Worm (Caenorhabditis elegans): ENCODE data around the gene F11D5.6.

Gene F11D5.6

DNA sequence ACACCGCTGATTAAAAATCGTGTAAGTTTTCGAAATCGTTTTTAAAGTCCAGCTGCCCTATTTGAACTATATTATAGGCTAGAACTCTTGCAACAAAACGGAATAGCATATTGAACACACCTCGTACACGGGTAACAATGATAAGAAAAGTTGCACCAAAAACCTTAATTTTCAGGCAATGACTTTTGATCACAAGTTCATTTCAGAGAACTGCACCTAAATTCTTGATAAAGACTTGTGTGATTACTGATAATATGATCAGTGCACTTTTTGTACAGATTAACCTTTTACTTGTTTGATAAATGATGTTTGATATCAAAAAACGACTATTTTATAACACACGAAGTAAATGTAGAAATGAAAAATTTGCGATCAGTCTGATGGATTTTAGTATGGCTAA is 28.3 kb downstream of the F11D5.6 start:
- TF ChIP-seq nhr-11 (tag; optimal IDR thresholded peaks at IDR 0.05), result no peak
- TF ChIP-seq nhr-232 (tag; optimal IDR thresholded peaks at IDR 0.05), result no peak
- TF ChIP-seq ceh-18 (tag; optimal IDR thresholded peaks at IDR 0.05), result no peak
- no peak for TF ChIP-seq sdc-2 (tag; optimal IDR thresholded peaks at IDR 0.05)
- no peak for TF ChIP-seq pha-4 (tag; optimal IDR thresholded peaks at IDR 0.05)
- TF ChIP-seq elt-2 (tag; optimal IDR thresholded peaks at IDR 0.05), result peak; percentile 57

DNA sequence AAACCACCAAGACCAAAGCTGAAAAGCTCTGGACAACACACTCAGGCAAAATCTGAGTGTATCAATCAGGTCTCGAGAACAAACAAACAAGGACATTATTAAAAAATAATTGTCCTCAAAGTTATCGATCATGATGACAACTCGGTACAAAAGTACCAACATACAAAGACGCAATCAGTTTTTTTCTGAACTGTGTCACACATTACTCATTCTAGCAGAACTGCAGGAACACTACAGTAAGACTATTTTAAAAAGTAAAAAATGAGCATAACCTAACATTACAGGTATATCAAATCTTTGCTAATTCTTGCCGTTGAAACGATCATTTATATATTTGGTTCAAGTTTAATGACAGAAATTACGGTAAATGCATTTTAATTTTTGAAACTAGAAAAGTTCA is 29.9 kb downstream of the F11D5.6 start, which contains the start of gene K09C4.2:
Gene K09C4.2 (plus strand): TSS at position 301 of the 400 bp plus-strand sequence.
- no peak for TF ChIP-seq syd-9 (tag; optimal IDR thresholded peaks at IDR 0.05)

DNA sequence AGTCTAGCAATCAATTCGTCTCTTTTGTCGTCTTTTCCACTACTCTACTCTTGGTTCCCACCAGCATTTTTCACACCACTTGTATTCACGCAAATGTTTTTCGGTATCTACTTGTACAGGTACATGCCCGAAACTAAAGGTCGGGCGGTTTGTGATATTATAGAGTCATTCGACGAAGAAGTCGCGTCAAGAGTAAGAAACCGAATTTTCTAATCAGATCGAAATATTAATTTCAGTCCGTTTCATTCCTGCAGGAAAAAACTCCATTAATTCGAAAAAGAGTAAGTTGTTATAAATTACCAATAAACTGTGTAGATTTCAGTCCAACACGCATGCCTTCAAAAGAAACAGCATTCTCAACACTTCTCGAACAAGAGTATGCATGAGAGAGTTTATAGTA is 34.1 kb downstream of the F11D5.6 start:
- no peak for TF ChIP-seq unc-55 (GFP tag; optimal IDR thresholded peaks at IDR 0.05)
- TF ChIP-seq hlh-30 (tag; optimal IDR thresholded peaks at IDR 0.05; ENCODE audit: insufficient read depth), result no peak
- no peak for TF ChIP-seq unc-86 (tag; optimal IDR thresholded peaks at IDR 0.05)
- TF ChIP-seq fkh-6 (tag; optimal IDR thresholded peaks at IDR 0.05), result no peak
- no peak for TF ChIP-seq madf-2 (tag; optimal IDR thresholded peaks at IDR 0.05)
- no peak for TF ChIP-seq odd-2 (tag; optimal IDR thresholded peaks at IDR 0.05)
- no peak for TF ChIP-seq sox-2 (GFP tag; IDR thresholded peaks at IDR 0.05)
- no peak for TF ChIP-seq nfya-1 (tag; optimal IDR thresholded peaks at IDR 0.05)
- no peak for TF ChIP-seq ceh-18 (tag; optimal IDR thresholded peaks at IDR 0.05)
- no peak for TF ChIP-seq ttx-3 (tag; optimal IDR thresholded peaks at IDR 0.05)
- no peak for TF ChIP-seq K02D7.2 (tag; optimal IDR thresholded peaks at IDR 0.05)
- no peak for TF ChIP-seq syd-9 (tag; optimal IDR thresholded peaks at IDR 0.05)
- no peak for TF ChIP-seq ceh-6 (GFP tag; optimal IDR thresholded peaks at IDR 0.05)
- no peak for TF ChIP-seq elt-4 (tag; optimal IDR thresholded peaks at IDR 0.05)
- no peak for TF ChIP-seq ama-1 (optimal IDR thresholded peaks at IDR 0.05)
- TF ChIP-seq ceh-19 (GFP tag; optimal IDR thresholded peaks at IDR 0.05), result no peak
- no peak for TF ChIP-seq ceh-14 (tag; optimal IDR thresholded peaks at IDR 0.05)
- TF ChIP-seq hlh-6 (tag; optimal IDR thresholded peaks at IDR 0.05), result no peak

DNA sequence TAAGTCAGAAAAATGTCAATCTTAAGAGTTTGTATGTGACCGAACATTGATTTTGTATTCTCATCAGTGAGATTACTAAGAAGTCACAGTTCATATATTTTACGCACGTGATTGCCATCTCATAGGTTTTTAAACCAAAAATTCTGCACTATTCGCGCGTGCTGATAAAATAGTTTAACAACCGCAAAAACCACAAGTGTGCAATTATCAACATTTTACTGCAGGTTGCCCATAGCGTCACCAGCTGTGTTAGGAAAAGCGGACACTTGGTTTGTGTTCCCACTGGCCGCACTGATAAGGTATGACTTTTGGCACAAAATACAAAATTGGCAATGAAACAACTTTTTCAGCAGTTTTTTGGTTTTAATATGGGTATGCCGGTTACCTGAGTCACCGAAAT is 35.9 kb downstream of the F11D5.6 start:
- no peak for TF ChIP-seq ets-4 (tag; optimal IDR thresholded peaks at IDR 0.05)
- TF ChIP-seq elt-2 (tag; optimal IDR thresholded peaks at IDR 0.05), result peak; percentile 53

DNA sequence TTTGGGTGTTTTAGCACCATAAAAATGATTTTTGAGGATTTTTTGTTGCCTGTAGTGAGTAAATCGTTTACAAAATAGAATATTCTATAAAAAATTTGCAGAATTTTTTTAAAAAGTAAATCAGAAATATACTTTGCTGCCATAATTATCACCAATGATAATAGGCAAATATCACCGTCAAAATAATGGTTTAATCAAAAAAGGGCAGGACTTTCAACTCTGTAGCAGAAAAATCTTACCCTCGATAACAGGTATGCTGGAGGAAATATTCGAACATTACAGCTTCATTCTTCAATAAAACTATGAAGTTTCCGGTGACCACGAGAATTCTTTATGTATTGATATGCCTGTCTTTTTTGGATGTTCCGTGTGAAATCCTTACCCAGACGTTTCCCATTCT is 36.9 kb downstream of the F11D5.6 start, which contains the start of gene K09C4.4:
Gene K09C4.4 (plus strand): TSS at position 301 of the 400 bp plus-strand sequence.
- TF ChIP-seq ttx-3 (tag; optimal IDR thresholded peaks at IDR 0.05) (no peak), pax-1 (tag; optimal IDR thresholded peaks at IDR 0.05) (no peak), elt-4 (tag; optimal IDR thresholded peaks at IDR 0.05) (no peak), npax-4 (tag; optimal IDR thresholded peaks at IDR 0.05) (no peak), F13H6.1 (tag; optimal IDR thresholded peaks at IDR 0.05) (no peak), unc-42 (tag; optimal IDR thresholded peaks at IDR 0.05) (no peak), ceh-45 (GFP tag; IDR thresholded peaks at IDR 0.05) (no peak), tbx-2 (tag; optimal IDR thresholded peaks at IDR 0.05) (no peak), pat-9 (tag; optimal IDR thresholded peaks at IDR 0.05) (no peak), lin-11 (tag; optimal IDR thresholded peaks at IDR 0.05) (no peak), ceh-22 (tag; optimal IDR thresholded peaks at IDR 0.05) (no peak)

DNA sequence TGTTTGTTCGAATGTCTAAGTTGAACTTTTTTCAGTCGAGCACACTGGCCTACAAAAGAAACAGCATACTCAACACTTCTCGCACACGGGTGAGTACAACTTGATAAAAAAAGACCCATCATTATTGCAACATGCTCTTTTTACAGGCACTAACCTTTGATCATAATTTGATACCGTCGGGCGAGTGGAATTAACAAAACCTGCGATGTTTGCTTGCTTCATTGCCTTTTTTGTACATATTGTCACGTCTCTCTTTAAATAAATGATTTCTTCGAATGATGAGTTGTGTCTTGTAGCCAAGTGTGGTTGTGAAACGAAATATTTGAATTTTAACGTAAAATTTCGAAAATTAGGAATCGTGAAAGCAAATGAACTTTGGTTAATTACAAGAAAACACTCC is 40.6 kb downstream of the F11D5.6 start:
- no peak for TF ChIP-seq unc-55 (GFP tag; optimal IDR thresholded peaks at IDR 0.05)
- no peak for TF ChIP-seq ceh-18 (tag; optimal IDR thresholded peaks at IDR 0.05)
- no peak for TF ChIP-seq hlh-30 (tag; optimal IDR thresholded peaks at IDR 0.05; ENCODE audit: insufficient read depth)
- TF ChIP-seq T23F11.4 (GFP tag; optimal IDR thresholded peaks at IDR 0.05), result no peak
- no peak for TF ChIP-seq hlh-8 (tag; optimal IDR thresholded peaks at IDR 0.05)
- no peak for TF ChIP-seq unc-42 (tag; optimal IDR thresholded peaks at IDR 0.05)
- no peak for TF ChIP-seq ceh-30 (tag; optimal IDR thresholded peaks at IDR 0.05)
- TF ChIP-seq ttx-3 (tag; optimal IDR thresholded peaks at IDR 0.05), result no peak
- no peak for TF ChIP-seq elt-2 (tag; optimal IDR thresholded peaks at IDR 0.05)
- no peak for TF ChIP-seq nhr-11 (tag; optimal IDR thresholded peaks at IDR 0.05)
- no peak for TF ChIP-seq pqm-1 (tag; optimal IDR thresholded peaks at IDR 0.05)
- no peak for TF ChIP-seq ceh-6 (GFP tag; optimal IDR thresholded peaks at IDR 0.05)
- TF ChIP-seq ceh-14 (tag; optimal IDR thresholded peaks at IDR 0.05), result no peak
- TF ChIP-seq ceh-9 (tag; optimal IDR thresholded peaks at IDR 0.05), result no peak
- TF ChIP-seq ref-2 (tag; optimal IDR thresholded peaks at IDR 0.05), result no peak
